Fruit fly (Drosophila melanogaster): ENCODE measurements around the gene lute.

dm6 chr3R:17407576-17407975 lies 27.8 kb downstream of the lute start, which contains the start of gene CG17283:
- no peak for TF ChIP-seq psq (optimal IDR thresholded peaks at IDR 0.05)
- no peak for TF ChIP-seq Myc (optimal IDR thresholded peaks at IDR 0.05)
- TF ChIP-seq Sin3A (optimal IDR thresholded peaks at IDR 0.05), result no peak

Data from Kc167 (cell line).